Fruit fly (Drosophila melanogaster) whole organism, prepupa: Measurements from ENCODE around the gene CG3071.
A peak's percentile ranks its signal among the peaks of the same experiment; 100 is the strongest.

ENCODE experiments used
- Blimp-1 ChIP-seq: fragments of 200-800 bp; sonication (Bioruptor generic); optimal IDR thresholded peaks from 3 replicates; lab custom pipeline; 2017; ENCODE audit warnings: missing biosample characterization, missing genetic modification characterization, mild to moderate bottlenecking, moderate library complexity, missing genetic modification reagents
- CG10631 ChIP-seq: fragments of 200-800 bp; sonication (Bioruptor generic); optimal IDR thresholded peaks from 2 replicates; lab custom pipeline; 2016; ENCODE audit warnings: missing biosample characterization, missing genetic modification characterization
- CG11294 ChIP-seq: fragments of 200-800 bp; sonication (Bioruptor generic); IDR thresholded peaks from 2 replicates; pipeline ENCODE4 v1.3.6; 2022; ENCODE audit warnings: missing biosample characterization, missing genetic modification characterization
- CG11762 ChIP-seq: fragments of 200-800 bp; sonication (Bioruptor generic); optimal IDR thresholded peaks from 3 replicates; lab custom pipeline; 2016; ENCODE audit warnings: missing biosample characterization, missing genetic modification characterization; ENCODE audit not compliant: insufficient read depth
- CG15336 ChIP-seq: fragments of 200-800 bp; sonication (Bioruptor generic); IDR thresholded peaks from 2 replicates; pipeline ENCODE4 v1.3.6; 2022; ENCODE audit warnings: missing biosample characterization, missing genetic modification characterization
- CG1621 ChIP-seq: fragments of 200-800 bp; sonication (Bioruptor generic); optimal IDR thresholded peaks from 3 replicates; lab custom pipeline; 2018; ENCODE audit warnings: missing biosample characterization, mild to moderate bottlenecking, missing genetic modification characterization
- CG31627 ChIP-seq: fragments of 200-800 bp; sonication (Bioruptor generic); optimal IDR thresholded peaks from 3 replicates; lab custom pipeline; 2016; ENCODE audit warnings: missing biosample characterization, missing genetic modification characterization
- CG32006 ChIP-seq: fragments of 200-800 bp; sonication (Bioruptor generic); optimal IDR thresholded peaks from 3 replicates; lab custom pipeline; 2017; ENCODE audit warnings: missing biosample characterization, mild to moderate bottlenecking, missing genetic modification characterization
- CG34406 ChIP-seq: fragments of 200-800 bp; sonication (Bioruptor generic); optimal IDR thresholded peaks from 3 replicates; lab custom pipeline; 2016; ENCODE audit warnings: missing biosample characterization, missing genetic modification characterization
- CG3919 ChIP-seq: fragments of 200-800 bp; sonication (Bioruptor generic); optimal IDR thresholded peaks from 3 replicates; lab custom pipeline; 2016; ENCODE audit warnings: missing biosample characterization, missing genetic modification characterization
- CG4318 ChIP-seq: fragments of 200-800 bp; sonication (Bioruptor generic); optimal IDR thresholded peaks from 3 replicates; lab custom pipeline; 2017; ENCODE audit warnings: missing biosample characterization, mild to moderate bottlenecking, missing genetic modification characterization
- CG6163 ChIP-seq: fragments of 200-800 bp; sonication (Bioruptor generic); IDR thresholded peaks from 3 replicates; pipeline ENCODE4 v1.3.6; 2022; ENCODE audit warnings: missing biosample characterization, missing genetic modification characterization
- CG6276 ChIP-seq: fragments of 200-800 bp; sonication (Bioruptor generic); optimal IDR thresholded peaks from 2 replicates; lab custom pipeline; 2017; ENCODE audit warnings: missing biosample characterization, mild to moderate bottlenecking, missing genetic modification characterization
- CG6792 ChIP-seq: fragments of 200-800 bp; sonication (Bioruptor generic); optimal IDR thresholded peaks from 3 replicates; lab custom pipeline; 2016; ENCODE audit warnings: missing biosample characterization, missing genetic modification characterization
- CG6854 ChIP-seq: fragments of 200-800 bp; sonication (Bioruptor generic); optimal IDR thresholded peaks from 2 replicates; lab custom pipeline; 2017; ENCODE audit warnings: missing biosample characterization, mild to moderate bottlenecking, missing genetic modification characterization
- CG7368 ChIP-seq: fragments of 200-800 bp; sonication (Bioruptor generic); optimal IDR thresholded peaks from 3 replicates; lab custom pipeline; 2016; ENCODE audit warnings: missing biosample characterization, missing genetic modification characterization
- CG8119 ChIP-seq: fragments of 200-800 bp; sonication (Bioruptor generic); IDR thresholded peaks from 3 replicates; pipeline ENCODE4 v1.3.6; 2022; ENCODE audit warnings: missing biosample characterization, missing genetic modification characterization
- CG8319 ChIP-seq: fragments of 200-800 bp; sonication (Bioruptor generic); optimal IDR thresholded peaks from 3 replicates; lab custom pipeline; 2016; ENCODE audit warnings: missing biosample characterization, missing genetic modification characterization
- CG8632 ChIP-seq: fragments of 200-800 bp; sonication (Bioruptor generic); optimal IDR thresholded peaks from 3 replicates; lab custom pipeline; 2016; ENCODE audit warnings: missing biosample characterization, missing genetic modification characterization
- Eip75B ChIP-seq: fragments of 200-800 bp; sonication (Bioruptor generic); optimal IDR thresholded peaks from 3 replicates; lab custom pipeline; 2016; ENCODE audit warnings: missing biosample characterization, missing genetic modification characterization
- Eip78C ChIP-seq: fragments of 200-800 bp; sonication (Bioruptor generic); peaks from one replicate; lab custom pipeline; 2016; ENCODE audit warnings: missing biosample characterization, missing genetic modification characterization
- Ets21C ChIP-seq: fragments of 200-800 bp; sonication (Bioruptor generic); optimal IDR thresholded peaks from 3 replicates; lab custom pipeline; 2016; ENCODE audit warnings: missing biosample characterization, missing genetic modification characterization
- Ets96B ChIP-seq: fragments of 200-800 bp; optimal IDR thresholded peaks from 2 replicates; lab custom pipeline; 2019; ENCODE audit warnings: missing biosample characterization, mild to moderate bottlenecking, missing genetic modification characterization, moderate library complexity
- Gug ChIP-seq: fragments of 200-800 bp; sonication (Bioruptor generic); IDR thresholded peaks from 2 replicates; pipeline ENCODE4 v1.3.6; 2022; ENCODE audit warnings: missing biosample characterization, missing genetic modification characterization
- Hr38 ChIP-seq: sonication (Bioruptor generic); optimal IDR thresholded peaks from 2 replicates; lab custom pipeline; 2016; ENCODE audit warnings: missing biosample characterization, missing genetic modification characterization
- Hr4 ChIP-seq: fragments of 200-800 bp; sonication (Bioruptor generic); optimal IDR thresholded peaks from 3 replicates; lab custom pipeline; 2016; ENCODE audit warnings: missing biosample characterization, missing genetic modification characterization
- Lpt ChIP-seq: fragments of 200-800 bp; sonication (Bioruptor generic); optimal IDR thresholded peaks from 3 replicates; lab custom pipeline; 2016; ENCODE audit warnings: missing biosample characterization, missing genetic modification characterization
- Met ChIP-seq: fragments of 200-800 bp; sonication (Bioruptor generic); optimal IDR thresholded peaks from 3 replicates; lab custom pipeline; 2016; ENCODE audit warnings: missing biosample characterization, missing genetic modification characterization
- Smox ChIP-seq: fragments of 200-800 bp; sonication (Bioruptor generic); optimal IDR thresholded peaks from 3 replicates; lab custom pipeline; 2016; ENCODE audit warnings: missing biosample characterization, missing genetic modification characterization
- Sox102F ChIP-seq: fragments of 200-800 bp; sonication (Bioruptor generic); optimal IDR thresholded peaks from 2 replicates; lab custom pipeline; 2016; ENCODE audit warnings: missing biosample characterization, mild to moderate bottlenecking, missing genetic modification characterization
- Sox14 ChIP-seq: fragments of 200-800 bp; sonication (Bioruptor generic); optimal IDR thresholded peaks from 3 replicates; lab custom pipeline; 2016; ENCODE audit warnings: missing biosample characterization, missing genetic modification characterization
- Sox15 ChIP-seq: fragments of 200-800 bp; sonication (Bioruptor generic); optimal IDR thresholded peaks from 3 replicates; lab custom pipeline; 2016; ENCODE audit warnings: missing biosample characterization, missing genetic modification characterization
- acj6 ChIP-seq: fragments of 200-800 bp; sonication (Bioruptor generic); optimal IDR thresholded peaks from 3 replicates; lab custom pipeline; 2016; ENCODE audit warnings: missing biosample characterization, missing genetic modification characterization
- dac ChIP-seq: fragments of 200-800 bp; sonication (Bioruptor generic); optimal IDR thresholded peaks from 2 replicates; lab custom pipeline; 2017; ENCODE audit warnings: missing biosample characterization, mild to moderate bottlenecking, missing genetic modification characterization
- dsx ChIP-seq: fragments of 200-800 bp; optimal IDR thresholded peaks from 3 replicates; lab custom pipeline; 2019; ENCODE audit warnings: missing biosample characterization, mild to moderate bottlenecking, missing genetic modification characterization, moderate library complexity; ENCODE audit not compliant: poor library complexity, severe bottlenecking
- eg ChIP-seq: fragments of 200-800 bp; sonication (Bioruptor generic); IDR thresholded peaks from 3 replicates; pipeline ENCODE4 v1.3.6; 2022; ENCODE audit warnings: missing biosample characterization, missing genetic modification characterization
- esn ChIP-seq: fragments of 200-800 bp; sonication (Bioruptor generic); optimal IDR thresholded peaks from 2 replicates; lab custom pipeline; 2016; ENCODE audit warnings: missing biosample characterization, mild to moderate bottlenecking, missing genetic modification characterization, moderate library complexity
- fd59A ChIP-seq: fragments of 200-800 bp; sonication (Bioruptor generic); optimal IDR thresholded peaks from 2 replicates; lab custom pipeline; 2017; ENCODE audit warnings: missing biosample characterization, mild to moderate bottlenecking, missing genetic modification characterization, missing genetic modification reagents
- fd85E ChIP-seq: fragments of 200-800 bp; sonication (Bioruptor generic); optimal IDR thresholded peaks from 3 replicates; lab custom pipeline; 2016; ENCODE audit warnings: missing biosample characterization, missing genetic modification characterization
- fkh ChIP-seq: fragments of 200-800 bp; sonication (Bioruptor generic); optimal IDR thresholded peaks from 3 replicates; lab custom pipeline; 2017; ENCODE audit warnings: missing biosample characterization, mild to moderate bottlenecking, missing genetic modification characterization, moderate library complexity
- net ChIP-seq: fragments of 200-800 bp; sonication (Bioruptor generic); optimal IDR thresholded peaks from 3 replicates; lab custom pipeline; 2016; ENCODE audit warnings: missing biosample characterization, missing genetic modification characterization
- pdm3 ChIP-seq: fragments of 200-800 bp; sonication (Bioruptor generic); optimal IDR thresholded peaks from 3 replicates; lab custom pipeline; 2016; ENCODE audit warnings: missing biosample characterization, missing genetic modification characterization
- salr ChIP-seq, 2 experiments: fragments of 200-800 bp; sonication (Bioruptor generic); optimal IDR thresholded peaks; 3 replicates each; lab custom pipeline; 2016 to 2018; ENCODE audit warnings: missing biosample characterization in 2 of 2, missing genetic modification characterization in 2 of 2, mild to moderate bottlenecking in 1 of 2
- spab ChIP-seq: fragments of 200-800 bp; sonication (Bioruptor generic); optimal IDR thresholded peaks from 2 replicates; lab custom pipeline; 2017; ENCODE audit warnings: missing biosample characterization, mild to moderate bottlenecking, missing genetic modification characterization, missing genetic modification reagents
- ss ChIP-seq, 2 experiments: fragments of 200-800 bp; sonication (Bioruptor generic); optimal IDR thresholded peaks; 2 replicates in 1 of 2; 3 replicates in 1 of 2; lab custom pipeline; 2017 to 2018; ENCODE audit warnings: mild to moderate bottlenecking in 2 of 2, missing biosample characterization in 2 of 2, missing genetic modification characterization in 2 of 2, moderate library complexity in 1 of 2
- svp ChIP-seq: fragments of 200-800 bp; sonication (Bioruptor generic); peaks from one replicate; lab custom pipeline; 2016; ENCODE audit warnings: missing biosample characterization, missing genetic modification characterization
- topi ChIP-seq: fragments of 200-800 bp; sonication (Bioruptor generic); optimal IDR thresholded peaks from 3 replicates; lab custom pipeline; 2016; ENCODE audit warnings: missing biosample characterization, missing genetic modification characterization
- vri ChIP-seq: fragments of 200-800 bp; sonication (Bioruptor generic); optimal IDR thresholded peaks from 3 replicates; lab custom pipeline; 2016; ENCODE audit warnings: missing biosample characterization, mild to moderate bottlenecking, missing genetic modification characterization

Gene CG3071

DNA sequence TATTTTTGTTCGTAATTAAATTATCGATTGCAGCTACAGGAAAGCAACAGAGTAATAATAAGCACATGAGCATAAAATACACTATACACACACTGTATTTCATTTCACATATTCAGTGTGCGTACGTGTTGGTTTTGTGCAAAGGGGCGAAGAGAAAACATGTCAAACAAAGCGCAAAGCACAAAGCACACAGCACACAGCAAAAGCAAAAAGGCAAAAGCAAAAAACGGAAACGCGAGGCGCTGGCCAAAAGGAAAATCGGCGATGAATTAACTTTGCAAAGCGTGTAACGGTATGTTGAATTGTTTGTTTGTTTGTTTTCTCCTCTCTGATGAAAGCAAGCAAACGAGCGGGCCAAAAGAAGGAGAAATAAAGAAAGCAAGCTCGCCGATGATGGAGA, 25.7 kb downstream of the CG3071 start (continued):
- TF ChIP-seq fkh (GFP tag; lab: Kevin White, UChicago) (peak; percentile 35), Ets96B (no peak), net (GFP tag; lab: Kevin White, UChicago) (no peak), CG8119 (no peak; the same call in 2 of the 3 replicates), CG15336 (0 out of 2 replicates have a peak, but pooled peaks have one; percentile 8), svp (no peak), pdm3 (GFP tag; lab: Kevin White, UChicago) (no peak), fd59A (no peak), Lpt (GFP tag; lab: Kevin White, UChicago) (no peak), Met (no peak), Ets21C (GFP tag; lab: Kevin White, UChicago) (no peak), Eip75B (GFP tag; lab: Kevin White, UChicago) (no peak), vri (no peak), CG10631 (no peak), topi (GFP tag; lab: Kevin White, UChicago) (no peak), CG6276 (GFP tag; lab: Kevin White, UChicago) (no peak), Smox (GFP tag; lab: Kevin White, UChicago) (no peak), CG1621 (tag; lab: Kevin White, UChicago) (no peak), acj6 (GFP tag; lab: Kevin White, UChicago) (no peak), CG31627 (no peak), ss (GFP tag; optimal IDR thresholded peaks at IDR 0.05; lab: Kevin White, UChicago) (no peak), CG7368 (GFP tag; lab: Kevin White, UChicago) (no peak), CG8319 (GFP tag; lab: Kevin White, UChicago) (no peak), CG6854 (GFP tag; lab: Kevin White, UChicago) (peak; percentile 47), salr (GFP tag; optimal IDR thresholded peaks at IDR 0.05; lab: Kevin White, UChicago) (no peak), CG3919 (no peak), eg (GFP tag; lab: Robert Waterston, UW) (peak; percentile 50; the same call in 1 of the 3 replicates), CG11294 (GFP tag; lab: Robert Waterston, UW) (no peak), Hr38 (no peak), CG8632 (GFP tag; lab: Kevin White, UChicago) (no peak), Blimp-1 (GFP tag; lab: Kevin White, UChicago) (peak; percentile 9), Sox102F (peak; percentile 16), Hr4 (no peak), CG34406 (GFP tag; lab: Kevin White, UChicago) (no peak), Gug (GFP tag; lab: Robert Waterston, UW) (no peak), Eip78C (no peak), dsx (peak; percentile 33), Sox15 (GFP tag; lab: Kevin White, UChicago) (no peak)

DNA sequence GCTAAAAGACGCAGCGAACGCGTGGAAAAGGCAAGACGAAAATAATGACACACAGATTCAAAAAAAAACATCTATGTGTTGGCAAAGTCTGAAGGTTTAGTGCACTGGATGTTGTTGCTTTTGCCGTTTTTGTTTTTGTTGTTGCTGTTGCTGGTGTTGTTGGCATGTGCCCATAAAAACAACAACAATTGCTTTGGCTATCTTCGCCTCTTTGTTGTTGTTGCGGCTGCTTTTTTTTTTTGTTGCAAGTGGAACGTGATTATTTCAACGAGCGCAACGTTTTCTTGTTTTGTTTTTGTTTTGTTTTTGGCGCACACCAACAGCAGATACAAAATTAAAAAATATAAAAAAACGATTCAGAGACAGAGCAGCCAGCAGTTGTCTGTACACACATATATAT, 26.5 kb downstream of the CG3071 start:
- TF ChIP-seq salr (GFP tag; optimal IDR thresholded peaks at IDR 0.05; lab: Kevin White, UChicago) (peak; percentile 73 to 85), CG8632 (GFP tag; lab: Kevin White, UChicago) (peak; percentile 39), Eip78C (peak; percentile 81), CG4318 (GFP tag; lab: Kevin White, UChicago) (no peak), Gug (GFP tag; lab: Robert Waterston, UW) (peak; percentile 80), fd85E (GFP tag; lab: Kevin White, UChicago) (peak; percentile 33), CG11762 (GFP tag; lab: Kevin White, UChicago) (peak; percentile 57), Ets96B (peak; percentile 61), CG34406 (GFP tag; lab: Kevin White, UChicago) (peak; percentile 46), Sox15 (GFP tag; lab: Kevin White, UChicago) (no peak), vri (peak; percentile 4), CG11294 (GFP tag; lab: Robert Waterston, UW) (peak; percentile 52; the same call in 1 of the 2 replicates), CG7368 (GFP tag; lab: Kevin White, UChicago) (peak; percentile 60), pdm3 (GFP tag; lab: Kevin White, UChicago) (peak; percentile 56), CG32006 (peak; percentile 72), ss (GFP tag; optimal IDR thresholded peaks at IDR 0.05; lab: Kevin White, UChicago) (peak; percentile 98 to 99), eg (GFP tag; lab: Robert Waterston, UW) (peak; percentile 95), spab (GFP tag; lab: Kevin White, UChicago) (peak; percentile 87), Hr38 (no peak), Sox102F (no peak), CG6163 (GFP tag; lab: Robert Waterston, UW) (peak; percentile 94), acj6 (GFP tag; lab: Kevin White, UChicago) (peak; percentile 16), CG6854 (GFP tag; lab: Kevin White, UChicago) (peak; percentile 59), CG6792 (GFP tag; lab: Kevin White, UChicago) (no peak), dac (peak; percentile 74), Hr4 (peak; percentile 11), CG1621 (tag; lab: Kevin White, UChicago) (peak; percentile 83), dsx (peak; percentile 74), Sox14 (GFP tag; lab: Kevin White, UChicago) (peak; percentile 29), fd59A (peak; percentile 59), esn (GFP tag; lab: Kevin White, UChicago) (no peak)
